Worm (Caenorhabditis elegans) whole organism, late embryonic: ENCODE data around the gene C14C11.4.

Experiments used
- K02D7.2 ChIP-seq: sonication (generic microtip); optimal IDR thresholded peaks from 2 replicates; lab custom pipeline; 2017; ENCODE audit warnings: mild to moderate bottlenecking, missing genetic modification characterization, missing compliant biosample characterization
- ama-1 ChIP-seq: fragments of 150-350 bp; optimal IDR thresholded peaks from 2 replicates; lab custom pipeline; 2014
- ceh-9 ChIP-seq: sonication (generic microtip); optimal IDR thresholded peaks from 2 replicates; lab custom pipeline; 2016; ENCODE audit warnings: mild to moderate bottlenecking, missing genetic modification characterization, inconsistent platforms, missing compliant biosample characterization
- hlh-6 ChIP-seq: sonication (generic microtip); optimal IDR thresholded peaks from 2 replicates; lab custom pipeline; 2016; ENCODE audit warnings: missing genotype, missing genetic modification characterization, missing compliant biosample characterization
- lim-6 ChIP-seq: sonication (generic microtip); optimal IDR thresholded peaks from 2 replicates; lab custom pipeline; 2016; ENCODE audit warnings: missing genetic modification characterization, missing compliant biosample characterization
- pha-2 ChIP-seq: sonication (generic microtip); optimal IDR thresholded peaks from 2 replicates; lab custom pipeline; 2017; ENCODE audit warnings: mild to moderate bottlenecking, missing genetic modification characterization, missing compliant biosample characterization

DNA sequence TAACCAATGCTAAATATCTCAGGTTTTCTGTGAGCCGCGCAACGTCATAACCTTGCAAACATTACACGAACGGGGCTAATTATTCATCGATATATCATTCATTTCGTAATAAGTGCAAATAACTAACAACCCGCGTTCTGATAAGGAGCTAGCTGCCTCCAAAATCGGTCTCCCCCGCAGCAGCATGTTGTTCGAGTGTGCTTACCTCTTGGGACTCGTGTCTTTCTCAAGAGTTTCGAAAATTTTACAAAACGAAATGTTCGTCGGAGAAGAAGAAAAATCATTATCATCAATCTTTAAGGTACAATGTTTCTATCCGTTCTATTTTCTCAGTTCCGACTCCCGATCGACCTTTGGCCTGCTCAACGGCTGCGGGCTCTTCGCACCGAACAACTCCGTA, 30.5 kb downstream of the C14C11.4 start:
- TF ChIP-seq K02D7.2 (tag; lab: Kevin White, UChicago), result no peak
- no peak for TF ChIP-seq hlh-6 (tag; lab: Kevin White, UChicago)
- TF ChIP-seq ceh-9 (tag; lab: Kevin White, UChicago), result no peak
- TF ChIP-seq lim-6 (tag; lab: Kevin White, UChicago), result no peak
- no peak for TF ChIP-seq ama-1
- peak; percentile 3 for TF ChIP-seq pha-2 (tag; lab: Kevin White, UChicago)
